Fruit fly (Drosophila melanogaster) whole organism, wandering third instar larva: ENCODE data around the gene c12.1.

Experiments
- Abd-B ChIP-seq: fragments of >200 bp; optimal IDR thresholded peaks from 2 replicates; lab custom pipeline; 2017; ENCODE audit warnings: missing biosample characterization, missing genetic modification characterization
- CG32264 ChIP-seq: fragments of 200-800 bp; sonication (Bioruptor generic); optimal IDR thresholded peaks from 2 replicates; lab custom pipeline; 2016; ENCODE audit warnings: missing biosample characterization, missing genetic modification characterization
- CG9705 ChIP-seq: fragments of 200-800 bp; sonication (Bioruptor generic); optimal IDR thresholded peaks from 2 replicates; lab custom pipeline; 2018; ENCODE audit warnings: missing biosample characterization, mild to moderate bottlenecking, missing genetic modification characterization
- CrebA ChIP-seq: fragments of 200-800 bp; sonication (Bioruptor generic); optimal IDR thresholded peaks from 2 replicates; lab custom pipeline; 2016; ENCODE audit warnings: missing biosample characterization, mild to moderate bottlenecking, missing genetic modification characterization, borderline replicate concordance
- Dfd ChIP-seq: fragments of >200 bp; optimal IDR thresholded peaks from 2 replicates; lab custom pipeline; 2017; ENCODE audit warnings: missing biosample characterization, missing genetic modification characterization
- Dif ChIP-seq: fragments of 200-275, 200-300 bp; sonication (Bioruptor generic); optimal IDR thresholded peaks from 2 replicates; lab custom pipeline; 2018; ENCODE audit warnings: missing biosample characterization, missing genetic modification characterization; ENCODE audit not compliant: partially characterized antibody
- GATAd ChIP-seq: sonication (Bioruptor generic); optimal IDR thresholded peaks from 2 replicates; lab custom pipeline; 2016; ENCODE audit warnings: missing biosample characterization, missing genetic modification characterization
- HLH106 ChIP-seq: fragments of 200-800 bp; optimal IDR thresholded peaks from 3 replicates; lab custom pipeline; 2019; ENCODE audit warnings: missing biosample characterization, mild to moderate bottlenecking, missing genetic modification characterization, moderate library complexity
- Hnf4 ChIP-seq: fragments of 200-800 bp; sonication (Bioruptor generic); optimal IDR thresholded peaks from 2 replicates; lab custom pipeline; 2016; ENCODE audit warnings: missing biosample characterization, mild to moderate bottlenecking, missing genetic modification characterization
- Hr78 ChIP-seq: fragments of >200 bp; optimal IDR thresholded peaks from 2 replicates; lab custom pipeline; 2017; ENCODE audit warnings: missing biosample characterization, missing genetic modification characterization
- Hr83 ChIP-seq: fragments of 200-300 bp; sonication (Bioruptor generic); optimal IDR thresholded peaks from 2 replicates; lab custom pipeline; 2016; ENCODE audit warnings: missing biosample characterization, mild to moderate bottlenecking, missing genetic modification characterization, moderate library complexity; ENCODE audit not compliant: poor library complexity, severe bottlenecking
- Jra ChIP-seq: sonication (Bioruptor generic); optimal IDR thresholded peaks from 2 replicates; lab custom pipeline; 2016; ENCODE audit warnings: missing biosample characterization, missing genetic modification characterization
- Mio ChIP-seq: sonication (Bioruptor generic); optimal IDR thresholded peaks from 2 replicates; lab custom pipeline; 2016; ENCODE audit warnings: missing biosample characterization, missing genetic modification characterization
- Myc ChIP-seq: fragments of >200 bp; optimal IDR thresholded peaks from 2 replicates; lab custom pipeline; 2017
- N ChIP-seq: fragments of >200 bp; optimal IDR thresholded peaks from 2 replicates; lab custom pipeline; 2018; ENCODE audit warnings: missing biosample characterization, missing external identifiers, missing genetic modification characterization
- OdsH ChIP-seq: fragments of 200-800 bp; sonication (Bioruptor generic); optimal IDR thresholded peaks from 2 replicates; lab custom pipeline; 2016; ENCODE audit warnings: missing biosample characterization, mild to moderate bottlenecking, missing genetic modification characterization
- Rel ChIP-seq, 2 experiments: fragments of 200-800 bp; sonication (Bioruptor generic) in 1 of 2; optimal IDR thresholded peaks; 2 replicates in 1 of 2; 3 replicates in 1 of 2; lab custom pipeline; 2016 to 2019; ENCODE audit warnings: mild to moderate bottlenecking in 2 of 2, missing biosample characterization in 2 of 2, missing genetic modification characterization in 2 of 2, moderate library complexity in 1 of 2
- Sp1 ChIP-seq: fragments of 200-800 bp; sonication (Bioruptor generic); optimal IDR thresholded peaks from 3 replicates; lab custom pipeline; 2019; ENCODE audit warnings: missing biosample characterization, mild to moderate bottlenecking, missing genetic modification characterization, moderate library complexity
- Vsx2 ChIP-seq: fragments of 200-300, 225-300 bp; sonication (Bioruptor generic); optimal IDR thresholded peaks from 2 replicates; lab custom pipeline; 2018; ENCODE audit warnings: missing biosample characterization, missing genetic modification characterization; ENCODE audit not compliant: partially characterized antibody
- br ChIP-seq: fragments of 200-800 bp; sonication (Bioruptor generic); optimal IDR thresholded peaks from 2 replicates; lab custom pipeline; 2016; ENCODE audit warnings: missing biosample characterization, missing genetic modification characterization
- brk ChIP-seq: fragments of 200-800 bp; sonication (Bioruptor generic); optimal IDR thresholded peaks from 2 replicates; lab custom pipeline; 2016; ENCODE audit warnings: missing biosample characterization, mild to moderate bottlenecking, missing genetic modification characterization
- dl ChIP-seq, 2 experiments: fragments of 175-275, 200-275 bp in 1 of 2; fragments of 200-275 bp in 1 of 2; sonication (Bioruptor generic); optimal IDR thresholded peaks; lab custom pipeline; 2018; ENCODE audit warnings: mild to moderate bottlenecking in 2 of 2, missing biosample characterization in 2 of 2, missing genetic modification characterization in 2 of 2, moderate library complexity in 2 of 2; ENCODE audit not compliant: partially characterized antibody in 2 of 2, insufficient read depth in 1 of 2
- dmrt93B ChIP-seq: fragments of 200-800 bp; sonication (Bioruptor generic); optimal IDR thresholded peaks from 2 replicates; lab custom pipeline; 2018; ENCODE audit warnings: missing biosample characterization, mild to moderate bottlenecking, missing genetic modification characterization
- dsf ChIP-seq: sonication (Bioruptor generic); optimal IDR thresholded peaks from 2 replicates; lab custom pipeline; 2016; ENCODE audit warnings: missing biosample characterization, missing genetic modification characterization, borderline replicate concordance
- ey ChIP-seq: fragments of 200-800 bp; sonication (Bioruptor generic); optimal IDR thresholded peaks from 2 replicates; lab custom pipeline; 2016; ENCODE audit warnings: missing biosample characterization, missing genetic modification characterization
- foxo ChIP-seq, 2 experiments: fragments of 200-800 bp; sonication (Bioruptor generic); optimal IDR thresholded peaks; 2 replicates in 1 of 2; 3 replicates in 1 of 2; lab custom pipeline; 2016 to 2017; ENCODE audit warnings: missing biosample characterization in 2 of 2, missing genetic modification characterization in 2 of 2
- fru ChIP-seq: fragments of 200-800 bp; sonication (Bioruptor generic); optimal IDR thresholded peaks from 3 replicates; lab custom pipeline; 2016; ENCODE audit warnings: missing biosample characterization, mild to moderate bottlenecking, missing genetic modification characterization
- h ChIP-seq: fragments of 200-800 bp; sonication (Bioruptor generic); optimal IDR thresholded peaks from 3 replicates; lab custom pipeline; 2016; ENCODE audit warnings: missing biosample characterization, mild to moderate bottlenecking, missing genetic modification characterization
- jim ChIP-seq: fragments of 175-275, 200-325 bp; sonication (Bioruptor generic); optimal IDR thresholded peaks from 2 replicates; lab custom pipeline; 2016; ENCODE audit warnings: missing biosample characterization, mild to moderate bottlenecking, missing genetic modification characterization
- lola ChIP-seq: fragments of >200 bp; optimal IDR thresholded peaks from 2 replicates; lab custom pipeline; 2017; ENCODE audit warnings: missing biosample characterization, missing genetic modification characterization
- pan ChIP-seq: fragments of >200 bp; optimal IDR thresholded peaks from 2 replicates; lab custom pipeline; 2017
- psq ChIP-seq: fragments of 200-800 bp; sonication (Bioruptor generic); optimal IDR thresholded peaks from 3 replicates; lab custom pipeline; 2017; ENCODE audit warnings: missing biosample characterization, mild to moderate bottlenecking, missing genetic modification characterization, moderate library complexity
- rgr ChIP-seq: fragments of 200-800 bp; sonication (Bioruptor generic); optimal IDR thresholded peaks from 3 replicates; lab custom pipeline; 2016; ENCODE audit warnings: missing biosample characterization, mild to moderate bottlenecking, missing genetic modification characterization
- sage ChIP-seq: fragments of 200-800 bp; sonication (Bioruptor generic); optimal IDR thresholded peaks from 2 replicates; lab custom pipeline; 2016; ENCODE audit warnings: missing biosample characterization, mild to moderate bottlenecking, missing genetic modification characterization
- sv ChIP-seq: fragments of 200-800 bp; sonication (Bioruptor generic); optimal IDR thresholded peaks from 3 replicates; lab custom pipeline; 2016; ENCODE audit warnings: missing biosample characterization, missing genetic modification characterization
- tai ChIP-seq: sonication (Bioruptor generic); optimal IDR thresholded peaks from 2 replicates; lab custom pipeline; 2016; ENCODE audit warnings: missing biosample characterization, missing genetic modification characterization
- usp ChIP-seq: fragments of >200 bp; optimal IDR thresholded peaks from 2 replicates; lab custom pipeline; 2017; ENCODE audit warnings: missing biosample characterization, missing genetic modification characterization
- woc ChIP-seq: sonication (Bioruptor generic); optimal IDR thresholded peaks from 2 replicates; lab custom pipeline; 2016; ENCODE audit warnings: missing biosample characterization, mild to moderate bottlenecking, missing genetic modification characterization

c12.1 gene

DNA sequence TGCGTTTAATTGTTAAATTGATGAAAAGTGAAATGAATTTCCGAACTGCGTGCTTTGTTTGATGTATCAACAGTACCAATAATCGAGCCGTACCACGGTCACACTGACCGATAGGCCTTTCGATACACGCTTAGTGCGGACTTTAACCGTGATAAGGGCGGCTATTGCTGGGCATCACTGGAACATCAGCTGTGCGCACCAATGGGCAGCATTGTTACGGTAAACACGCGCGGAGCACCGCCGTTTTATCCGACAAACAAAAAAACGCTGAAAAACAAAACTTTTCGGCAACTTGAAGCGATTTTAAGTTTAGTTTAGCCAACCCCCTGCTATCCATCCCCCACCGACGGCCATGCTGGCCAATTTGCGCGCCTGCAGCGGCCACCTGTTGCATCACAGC, at the start of gene c12.1, which contains the start of gene c12.2:
Gene c12.1, minus strand, starts transcription at position 84 of the 400 bp plus-strand sequence.
Gene c12.2, plus strand, starts transcription at position 220 of the 400 bp plus-strand sequence.
- peak; percentile 48 for TF ChIP-seq Myc (lab: Kevin White, UChicago)
- no peak for TF ChIP-seq brk
- peak; percentile 19 for TF ChIP-seq h (GFP tag; lab: Kevin White, UChicago)
- TF ChIP-seq GATAd = peak; percentile 88

DNA sequence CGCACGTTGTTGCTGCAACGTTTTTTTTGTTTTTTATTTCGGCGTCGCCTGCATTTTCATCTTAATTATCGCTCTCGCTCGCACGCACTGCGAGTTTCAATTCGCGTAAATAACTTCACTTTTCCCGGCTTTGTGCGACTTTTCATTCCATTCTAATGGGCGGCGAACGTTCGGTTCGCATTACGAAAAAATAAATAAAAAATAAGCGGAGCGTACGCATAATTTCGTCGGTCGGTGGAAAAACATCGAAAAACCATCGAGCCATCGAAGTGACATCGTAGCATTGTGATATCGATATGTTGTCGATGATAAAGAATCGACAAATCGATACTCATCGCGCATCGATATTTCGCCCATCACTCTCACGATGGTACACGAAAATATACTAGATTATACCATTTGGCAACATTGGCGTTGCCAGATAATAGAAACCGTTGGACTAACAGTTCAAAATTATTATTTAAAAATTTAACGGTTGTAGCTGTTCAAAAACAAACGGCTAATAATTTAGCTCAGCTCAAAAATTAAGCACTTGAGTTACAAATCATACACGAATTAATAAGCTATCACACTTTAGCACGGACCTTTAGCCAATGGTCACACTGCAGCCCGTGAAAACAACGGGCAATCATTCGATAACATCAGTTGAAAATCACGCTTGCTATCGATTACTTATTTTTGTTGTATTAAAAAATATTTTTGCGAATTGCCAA, 37.1 kb upstream of the c12.1 start, which contains the start of the genes Zdhhc8 and BCL7-like:
Gene Zdhhc8, minus strand, starts transcription at position 232 of the 713 bp plus-strand sequence.
Gene BCL7-like, plus strand, starts transcription at position 639 of the 713 bp plus-strand sequence.
- no peak for TF ChIP-seq Myc (lab: Kevin White, UChicago)
- no peak for TF ChIP-seq brk
- no peak for TF ChIP-seq dsf (GFP tag; lab: Kevin White, UChicago)
- TF ChIP-seq fru (GFP tag; lab: Kevin White, UChicago) = peak; percentile 23
- TF ChIP-seq jim (GFP tag; lab: Kevin White, UChicago) = no peak
- no peak for TF ChIP-seq Abd-B (GFP tag; lab: Kevin White, UChicago)
- TF ChIP-seq CrebA (GFP tag; lab: Kevin White, UChicago) = no peak
- peak in 1 of 2 experiments; percentile 31 for TF ChIP-seq foxo (GFP tag; optimal IDR thresholded peaks at IDR 0.05; lab: Kevin White, UChicago)
- no peak for TF ChIP-seq Dfd (GFP tag; lab: Kevin White, UChicago)
- TF ChIP-seq Sp1 = peak; percentile 24
- TF ChIP-seq Hr78 = no peak
- TF ChIP-seq dmrt93B = no peak
- no peak for TF ChIP-seq N (GFP tag; lab: Kevin White, UChicago)
- no peak for TF ChIP-seq woc (GFP tag; lab: Kevin White, UChicago)
- peak; percentile 49 for TF ChIP-seq sv (GFP tag; lab: Kevin White, UChicago)
- no peak for TF ChIP-seq CG9705
- no peak for TF ChIP-seq sage (GFP tag; lab: Kevin White, UChicago)
- TF ChIP-seq ey (GFP tag; lab: Kevin White, UChicago) = peak; percentile 8
- no peak for TF ChIP-seq Dif
- TF ChIP-seq Vsx2 (GFP tag; lab: Kevin White, UChicago) = no peak
- peak; percentile 28 for TF ChIP-seq HLH106 (tag; lab: Kevin White, UChicago)
- no peak for TF ChIP-seq CG32264 (GFP tag; lab: Kevin White, UChicago)
- TF ChIP-seq Hnf4 (GFP tag; lab: Kevin White, UChicago) = no peak
- no peak for TF ChIP-seq OdsH (GFP tag; lab: Kevin White, UChicago)
- TF ChIP-seq tai (GFP tag; lab: Kevin White, UChicago) = no peak
- peak; percentile 40 for TF ChIP-seq h (GFP tag; lab: Kevin White, UChicago)
- no peak for TF ChIP-seq usp (GFP tag; lab: Kevin White, UChicago)
- no peak for TF ChIP-seq Rel (GFP tag; optimal IDR thresholded peaks at IDR 0.05; lab: Kevin White, UChicago)
- TF ChIP-seq Rel (tag; optimal IDR thresholded peaks at IDR 0.05; lab: Kevin White, UChicago) = no peak
- peak; percentile 17 for TF ChIP-seq GATAd
- TF ChIP-seq Jra (GFP tag; lab: Kevin White, UChicago) = peak; percentile 42
- TF ChIP-seq Hr83 (GFP tag; lab: Kevin White, UChicago) = no peak
- no peak for TF ChIP-seq br
- no peak for TF ChIP-seq lola (GFP tag; lab: Kevin White, UChicago)
- TF ChIP-seq pan = no peak
- no peak for TF ChIP-seq rgr
- TF ChIP-seq dl (GFP tag; optimal IDR thresholded peaks at IDR 0.05; lab: Kevin White, UChicago; ENCODE audit: insufficient read depth in 1 of 2, partially characterized antibody in 2 of 2) = no peak
- TF ChIP-seq psq (GFP tag; lab: Kevin White, UChicago) = peak; percentile 34
- no peak for TF ChIP-seq Mio (GFP tag; lab: Kevin White, UChicago)
